Worm (Caenorhabditis elegans): ENCODE results near the gene C14C11.1.

ce11 chrV:5630792-5631191 lies 32.6 kb upstream of the C14C11.1 start, which contains the start of gene acy-4:
- TF ChIP-seq nhr-76 (tag; optimal IDR thresholded peaks at IDR 0.05) (no peak), nhr-25 (tag; optimal IDR thresholded peaks at IDR 0.05; ENCODE audit: borderline replicate concordance, insufficient read depth) (no peak), hif-1 (tag; optimal IDR thresholded peaks at IDR 0.05) (no peak), nhr-237 (tag; optimal IDR thresholded peaks at IDR 0.05) (no peak), pha-4 (GFP tag; IDR thresholded peaks at IDR 0.05) (no peak), pha-4 (tag; optimal IDR thresholded peaks at IDR 0.05) (no peak), aly-2 (tag; optimal IDR thresholded peaks at IDR 0.05) (no peak)

Measured in whole organism, L4 larva.